Worm (Caenorhabditis elegans) whole organism, L2 larva: ENCODE measurements around the gene C17G10.10.

Experiments used
- F13H6.1 ChIP-seq: sonication (generic microtip); optimal IDR thresholded peaks from 2 replicates; lab custom pipeline; 2016; ENCODE audit warnings: missing genetic modification characterization, missing compliant biosample characterization
- R02D3.7 ChIP-seq: fragments of 150-350 bp; optimal IDR thresholded peaks from 2 replicates; lab custom pipeline; 2014; ENCODE audit warnings: missing biosample characterization, missing genetic modification characterization
- Y55F3AM.14 ChIP-seq: fragments of 200-800 bp; sonication (Bioruptor generic); optimal IDR thresholded peaks from 2 replicates; lab custom pipeline; 2018; ENCODE audit warnings: mild to moderate bottlenecking, missing genetic modification characterization, missing compliant biosample characterization
- ZK546.5 ChIP-seq: sonication (generic microtip); optimal IDR thresholded peaks from 2 replicates; lab custom pipeline; 2017; ENCODE audit warnings: missing biosample characterization, missing genetic modification characterization
- alr-1 ChIP-seq: fragments of 150-350 bp; optimal IDR thresholded peaks from 2 replicates; lab custom pipeline; 2014; ENCODE audit warnings: missing biosample characterization, missing genetic modification characterization
- blmp-1 ChIP-seq: sonication (generic microtip); optimal IDR thresholded peaks from 2 replicates; lab custom pipeline; 2017; ENCODE audit warnings: missing genetic modification characterization, mild to moderate bottlenecking, missing compliant biosample characterization, antibody characterized with exemption, moderate library complexity; ENCODE audit not compliant: insufficient read depth
- ceh-16 ChIP-seq: fragments of 150-350 bp; optimal IDR thresholded peaks from 2 replicates; lab custom pipeline; 2014; ENCODE audit warnings: missing biosample characterization, missing genetic modification characterization
- ceh-82 ChIP-seq: fragments of 150-350 bp; optimal IDR thresholded peaks from 2 replicates; lab custom pipeline; 2014; ENCODE audit warnings: missing biosample characterization, missing genetic modification characterization
- crh-2 ChIP-seq: sonication (generic microtip); optimal IDR thresholded peaks from 2 replicates; lab custom pipeline; 2017; ENCODE audit warnings: missing biosample characterization, missing genetic modification characterization
- egl-27 ChIP-seq: sonication (generic microtip); optimal IDR thresholded peaks from 3 replicates; lab custom pipeline; 2017; ENCODE audit warnings: missing biosample characterization, missing genetic modification reagents, missing genetic modification characterization
- elt-1 ChIP-seq: fragments of 150-350 bp; optimal IDR thresholded peaks from 2 replicates; lab custom pipeline; 2014; ENCODE audit warnings: missing biosample characterization, missing genetic modification characterization
- elt-3 ChIP-seq: sonication (generic microtip); optimal IDR thresholded peaks from 2 replicates; lab custom pipeline; 2017; ENCODE audit warnings: missing biosample characterization, missing genetic modification characterization
- fos-1 ChIP-seq: fragments of 150-350 bp; optimal IDR thresholded peaks from 2 replicates; lab custom pipeline; 2014; ENCODE audit warnings: missing biosample characterization, missing genetic modification characterization
- gmeb-1 ChIP-seq: fragments of 150-350 bp; optimal IDR thresholded peaks from 2 replicates; lab custom pipeline; 2014; ENCODE audit warnings: missing biosample characterization, missing genetic modification characterization
- lin-39 ChIP-seq: fragments of 150-350 bp; optimal IDR thresholded peaks from 2 replicates; lab custom pipeline; 2014; ENCODE audit warnings: missing biosample characterization, missing genetic modification reagents, missing genetic modification characterization
- lsy-2 ChIP-seq, 2 experiments: fragments of 150-350 bp in 1 of 2; sonication (generic microtip) in 1 of 2; optimal IDR thresholded peaks; 2 replicates each; lab custom pipeline; 2014 to 2017; ENCODE audit warnings: missing biosample characterization in 2 of 2, missing genetic modification characterization in 2 of 2
- mab-5 ChIP-seq: fragments of 150-350 bp; optimal IDR thresholded peaks from 2 replicates; lab custom pipeline; 2014; ENCODE audit warnings: missing biosample characterization, missing genetic modification characterization
- mbf-1 ChIP-seq: sonication (generic microtip); optimal IDR thresholded peaks from 2 replicates; lab custom pipeline; 2017; ENCODE audit warnings: missing biosample characterization, missing genetic modification characterization
- mdl-1 ChIP-seq, 2 experiments: fragments of 150-350 bp in 1 of 2; sonication (generic microtip) in 1 of 2; optimal IDR thresholded peaks; 2 replicates each; lab custom pipeline; 2017; ENCODE audit warnings: missing biosample characterization in 2 of 2, missing genetic modification characterization in 2 of 2
- nhr-10 ChIP-seq: sonication (generic microtip); optimal IDR thresholded peaks from 2 replicates; lab custom pipeline; 2017; ENCODE audit warnings: missing biosample characterization, missing genetic modification characterization
- nhr-11 ChIP-seq: fragments of 150-350 bp; optimal IDR thresholded peaks from 2 replicates; lab custom pipeline; 2014; ENCODE audit warnings: missing biosample characterization, missing genetic modification characterization
- nhr-12 ChIP-seq: fragments of 150-350 bp; optimal IDR thresholded peaks from 2 replicates; lab custom pipeline; 2014; ENCODE audit warnings: missing biosample characterization, missing genetic modification characterization
- nhr-21 ChIP-seq: fragments of 150-350 bp; optimal IDR thresholded peaks from 2 replicates; lab custom pipeline; 2014; ENCODE audit warnings: missing biosample characterization, missing genetic modification characterization
- nhr-23 ChIP-seq: fragments of 150-350 bp; optimal IDR thresholded peaks from 2 replicates; lab custom pipeline; 2014; ENCODE audit warnings: missing biosample characterization, missing genetic modification reagents, missing genetic modification characterization
- nhr-25 ChIP-seq: fragments of 150-350 bp; sonication (generic microtip); optimal IDR thresholded peaks from 3 replicates; lab custom pipeline; 2014; ENCODE audit warnings: missing biosample characterization, missing genetic modification characterization
- nhr-77 ChIP-seq: fragments of 150-350 bp; optimal IDR thresholded peaks from 2 replicates; lab custom pipeline; 2014; ENCODE audit warnings: missing biosample characterization, missing genetic modification characterization
- peb-1 ChIP-seq: fragments of 150-350 bp; optimal IDR thresholded peaks from 2 replicates; lab custom pipeline; 2014; ENCODE audit warnings: missing biosample characterization, missing genetic modification characterization
- sma-9 ChIP-seq, 2 experiments: fragments of 150-350 bp in 1 of 2; sonication (generic microtip) in 1 of 2; optimal IDR thresholded peaks; 2 replicates each; lab custom pipeline; 2014 to 2016; ENCODE audit warnings: missing genetic modification characterization in 2 of 2, mild to moderate bottlenecking in 1 of 2, missing biosample characterization in 1 of 2, missing compliant biosample characterization in 1 of 2, missing genetic modification reagents in 1 of 2, moderate library complexity in 1 of 2
- unc-39 ChIP-seq: fragments of 150-350 bp; optimal IDR thresholded peaks from 2 replicates; lab custom pipeline; 2014; ENCODE audit warnings: missing biosample characterization, missing genetic modification characterization
- unc-55 ChIP-seq: fragments of 150-350 bp; sonication (generic microtip); optimal IDR thresholded peaks from 3 replicates; lab custom pipeline; 2014; ENCODE audit warnings: missing biosample characterization, missing genetic modification reagents, missing genetic modification characterization
- zag-1 ChIP-seq: fragments of 150-350 bp; optimal IDR thresholded peaks from 2 replicates; lab custom pipeline; 2014; ENCODE audit warnings: missing biosample characterization, missing genetic modification characterization
- ztf-1 ChIP-seq: fragments of 200-800 bp; sonication (Bioruptor generic); conservative IDR thresholded peaks from 2 replicates; pipeline ENCODE4 v1.3.6; 2022; ENCODE audit warnings: missing genetic modification characterization, missing compliant biosample characterization
- ztf-4 ChIP-seq: fragments of 150-350 bp; optimal IDR thresholded peaks from 2 replicates; lab custom pipeline; 2014; ENCODE audit warnings: missing biosample characterization, missing genetic modification characterization

C17G10.10 gene

DNA sequence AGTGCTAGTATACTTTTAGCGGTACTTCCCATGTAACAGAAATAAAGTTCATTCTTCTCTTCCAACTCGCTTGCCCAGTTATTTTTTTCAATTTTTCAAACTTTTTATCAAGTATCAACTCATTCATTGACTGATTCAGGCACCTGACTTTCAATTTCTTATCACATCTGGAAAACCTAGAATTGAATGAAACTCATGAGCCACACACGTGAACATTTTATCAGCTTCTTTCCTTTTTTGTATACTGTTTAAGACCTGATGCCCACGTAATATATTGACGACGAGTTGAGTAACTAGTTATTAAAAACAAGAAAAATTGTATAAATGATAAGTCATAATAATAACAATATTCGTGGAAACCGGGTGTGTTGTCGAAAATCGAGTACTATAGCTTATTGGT is 45.6 kb downstream of the C17G10.10 start:
- no peak for TF ChIP-seq unc-55 (GFP tag; lab: Kevin White, UChicago)
- no peak for TF ChIP-seq zag-1 (tag; lab: Kevin White, UChicago)
- no peak for TF ChIP-seq gmeb-1 (tag; lab: Kevin White, UChicago)
- no peak for TF ChIP-seq ZK546.5 (tag; lab: Kevin White, UChicago)
- no peak for TF ChIP-seq nhr-25
- no peak for TF ChIP-seq unc-39
- no peak for TF ChIP-seq elt-1 (tag; lab: Kevin White, UChicago)
- no peak for TF ChIP-seq nhr-23 (tag; lab: Kevin White, UChicago)
- TF ChIP-seq peb-1 (tag; lab: Kevin White, UChicago): no peak
- TF ChIP-seq ceh-82: no peak
- no peak for TF ChIP-seq Y55F3AM.14 (GFP tag; lab: Kevin White, UChicago)
- TF ChIP-seq alr-1 (tag; lab: Kevin White, UChicago): no peak
- no peak for TF ChIP-seq elt-3 (tag; lab: Kevin White, UChicago)
- no peak for TF ChIP-seq lin-39 (tag; lab: Kevin White, UChicago)
- no peak for TF ChIP-seq egl-27 (tag; lab: Kevin White, UChicago)
- peak; percentile 59 for TF ChIP-seq sma-9 (GFP tag; optimal IDR thresholded peaks at IDR 0.05; lab: Kevin White, UChicago)
- TF ChIP-seq sma-9 (tag; optimal IDR thresholded peaks at IDR 0.05; lab: Kevin White, UChicago): no peak
- no peak for TF ChIP-seq blmp-1 (tag; lab: Kevin White, UChicago)
- no peak for TF ChIP-seq nhr-10 (tag; lab: Kevin White, UChicago)
- TF ChIP-seq nhr-21 (tag; lab: Kevin White, UChicago): no peak
- TF ChIP-seq ztf-1: no peak
- no peak for TF ChIP-seq mdl-1 (tag; optimal IDR thresholded peaks at IDR 0.05; lab: Kevin White, UChicago)
- TF ChIP-seq lsy-2 (tag; optimal IDR thresholded peaks at IDR 0.05; lab: Kevin White, UChicago): no peak
- peak; percentile 64 for TF ChIP-seq fos-1 (tag; lab: Kevin White, UChicago)
- peak; percentile 19 for TF ChIP-seq crh-2 (tag; lab: Kevin White, UChicago)
- TF ChIP-seq, all 48 proteins: peak for 3

DNA sequence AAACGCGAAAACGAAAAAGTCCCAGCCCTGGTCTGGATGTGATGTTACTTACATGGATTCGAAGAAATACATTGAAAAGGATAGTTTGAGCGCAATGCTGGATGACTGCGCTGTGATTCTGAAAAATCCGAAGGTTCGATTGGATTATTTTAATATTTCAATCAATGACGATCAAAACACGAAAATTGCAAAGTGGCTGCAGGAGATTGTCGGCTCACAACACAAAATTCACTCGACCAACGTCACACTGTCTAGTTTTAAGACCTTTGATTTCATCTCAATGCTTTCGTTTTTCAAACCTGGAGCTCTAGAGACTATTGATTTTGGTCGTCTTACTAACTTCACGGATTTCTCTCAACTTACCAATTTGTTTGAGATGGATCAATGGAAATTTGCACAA is 47.7 kb downstream of the C17G10.10 start, which contains the start of gene C17C3.5:
Gene C17C3.5, plus strand, starts transcription at position 301 of the 400 bp plus-strand sequence.
- TF ChIP-seq ceh-82: no peak

DNA sequence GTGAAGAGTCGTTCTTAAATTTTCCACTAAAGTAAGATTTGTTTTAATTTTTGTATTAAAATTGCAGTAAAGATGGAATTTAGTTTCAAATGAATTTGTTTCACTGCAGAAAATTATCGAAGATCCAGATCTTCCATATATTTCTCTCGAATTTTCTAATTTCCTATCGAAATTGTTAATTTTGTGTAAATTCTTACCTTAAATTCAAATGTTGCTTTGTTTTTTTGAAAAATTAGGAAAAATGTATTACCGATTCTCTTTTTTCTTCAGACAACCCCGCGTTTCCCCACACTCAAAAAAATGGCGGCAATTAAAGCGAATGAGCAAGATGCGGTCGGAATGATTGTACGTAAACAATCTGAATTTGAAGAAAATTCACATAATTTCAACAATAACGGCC is 49.4 kb downstream of the C17G10.10 start, which contains the start of gene C17C3.6:
Gene C17C3.6, plus strand, starts transcription at position 301 of the 400 bp plus-strand sequence.
- TF ChIP-seq crh-2 (tag; lab: Kevin White, UChicago): no peak
- no peak for TF ChIP-seq nhr-12 (tag; lab: Kevin White, UChicago)
- no peak for TF ChIP-seq zag-1 (tag; lab: Kevin White, UChicago)
- TF ChIP-seq ceh-16 (tag; lab: Kevin White, UChicago): no peak
- no peak for TF ChIP-seq mbf-1 (tag; lab: Kevin White, UChicago)
- TF ChIP-seq nhr-11: no peak
- no peak for TF ChIP-seq F13H6.1 (tag; lab: Kevin White, UChicago)
- TF ChIP-seq mab-5 (tag; lab: Kevin White, UChicago): no peak
- no peak for TF ChIP-seq R02D3.7 (tag; lab: Kevin White, UChicago)
- TF ChIP-seq unc-39: no peak
- TF ChIP-seq ztf-4: no peak
- TF ChIP-seq lin-39 (tag; lab: Kevin White, UChicago): no peak
- TF ChIP-seq mdl-1 (tag; optimal IDR thresholded peaks at IDR 0.05; lab: Kevin White, UChicago): no peak
- no peak for TF ChIP-seq nhr-77 (tag; lab: Kevin White, UChicago)
